Worm (Caenorhabditis elegans): ENCODE data around the gene nmur-2.

The nmur-2 gene

ce11 chrII:155904-156303 is 31.1 kb upstream of the nmur-2 start, which contains the start of gene mrpl-28 (continued):
- TF ChIP-seq lir-3 (tag; optimal IDR thresholded peaks at IDR 0.05) (no peak), php-3 (GFP tag; IDR thresholded peaks at IDR 0.05) (no peak), dmd-9 (GFP tag; IDR thresholded peaks at IDR 0.05) (no peak), mdl-1 (tag; optimal IDR thresholded peaks at IDR 0.05) (peak in 1 of 2 experiments; percentile 21), nhr-10 (tag; optimal IDR thresholded peaks at IDR 0.05) (no peak), nhr-102 (tag; optimal IDR thresholded peaks at IDR 0.05) (peak; percentile 74), cey-2 (tag; optimal IDR thresholded peaks at IDR 0.05; ENCODE audit: borderline replicate concordance, insufficient read depth) (no peak), daf-16 (GFP tag; optimal IDR thresholded peaks at IDR 0.05) (peak; percentile 19 to 35), daf-16 (tag; optimal IDR thresholded peaks at IDR 0.05) (peak; percentile 48), zip-2 (tag; optimal IDR thresholded peaks at IDR 0.05) (no peak), set-16 (GFP tag; IDR thresholded peaks at IDR 0.05) (no peak), sdz-12 (GFP tag; optimal IDR thresholded peaks at IDR 0.05) (no peak), fos-1 (tag; optimal IDR thresholded peaks at IDR 0.05) (no peak), T26A8.4 (GFP tag; IDR thresholded peaks at IDR 0.05) (peak; percentile 92), hlh-11 (tag; optimal IDR thresholded peaks at IDR 0.05) (peak; percentile 81), nhr-42 (GFP tag; IDR thresholded peaks at IDR 0.05) (peak; percentile 53; the same call in 1 of the 2 replicates), lin-13 (GFP tag; optimal IDR thresholded peaks at IDR 0.05) (peak; percentile 87), nhr-28 (tag; optimal IDR thresholded peaks at IDR 0.05) (peak; percentile 72), ctbp-1 (GFP tag; IDR thresholded peaks at IDR 0.05) (peak; percentile 72), nhr-77 (tag; optimal IDR thresholded peaks at IDR 0.05) (peak; percentile 66), ceh-28 (tag; optimal IDR thresholded peaks at IDR 0.05) (no peak), unc-62 (GFP tag; optimal IDR thresholded peaks at IDR 0.05 in 1 of 2) (peak in 1 of 2 experiments; percentile 93), unc-62 (tag; optimal IDR thresholded peaks at IDR 0.05) (no peak), unc-130 (GFP tag; optimal IDR thresholded peaks at IDR 0.05) (peak; percentile 33), dpl-1 (GFP tag; optimal IDR thresholded peaks at IDR 0.05) (peak; percentile 97), lsy-2 (tag; optimal IDR thresholded peaks at IDR 0.05) (peak; percentile 60 to 95), nhr-41 (GFP tag; IDR thresholded peaks at IDR 0.05) (no peak), gei-8 (GFP tag; optimal IDR thresholded peaks at IDR 0.05) (no peak), snpc-4 (tag; optimal IDR thresholded peaks at IDR 0.05) (no peak), nhr-6 (tag; optimal IDR thresholded peaks at IDR 0.05) (peak; percentile 59), hlh-30 (tag; optimal IDR thresholded peaks at IDR 0.05; ENCODE audit: insufficient read depth) (peak; percentile 81), ceh-32 (tag; optimal IDR thresholded peaks at IDR 0.05; ENCODE audit: poor library complexity) (peak; percentile 45), ztf-11 (tag; optimal IDR thresholded peaks at IDR 0.05) (no peak), madf-5 (GFP tag; IDR thresholded peaks at IDR 0.05) (no peak), nhr-111 (GFP tag; optimal IDR thresholded peaks at IDR 0.05) (no peak), attf-4 (tag; optimal IDR thresholded peaks at IDR 0.05) (no peak), zfp-2 (tag; optimal IDR thresholded peaks at IDR 0.05) (peak; percentile 39), mdt-29 (GFP tag; IDR thresholded peaks at IDR 0.05) (no peak), ces-1 (GFP tag; optimal IDR thresholded peaks at IDR 0.05) (peak; percentile 19), F44E2.7 (GFP tag; IDR thresholded peaks at IDR 0.05) (no peak), dmd-6 (GFP tag; IDR thresholded peaks at IDR 0.05) (peak; percentile 80), R02D3.7 (tag; optimal IDR thresholded peaks at IDR 0.05) (no peak), aly-2 (tag; optimal IDR thresholded peaks at IDR 0.05) (no peak), lin-39 (tag; optimal IDR thresholded peaks at IDR 0.05) (no peak), nhr-237 (tag; optimal IDR thresholded peaks at IDR 0.05) (no peak), mxl-2 (GFP tag; conservative IDR thresholded peaks at IDR 0.05) (no peak), F26F4.8 (GFP tag; conservative IDR thresholded peaks at IDR 0.05) (no peak), D1046.2 (GFP tag; IDR thresholded peaks at IDR 0.05) (no peak), daf-19 (GFP tag; conservative IDR thresholded peaks at IDR 0.05) (no peak), ama-1 (optimal IDR thresholded peaks at IDR 0.05) (peak; percentile 54), nhr-11 (tag; optimal IDR thresholded peaks at IDR 0.05) (peak; percentile 86), daf-8 (GFP tag; IDR thresholded peaks at IDR 0.05) (no peak), spr-1 (tag; optimal IDR thresholded peaks at IDR 0.05) (peak; percentile 71)

All from whole organism, L4 larva.